Worm (Caenorhabditis elegans) whole organism, L2 larva: Measurements from ENCODE around the gene R09H10.2.

Experiments
- F13H6.1 ChIP-seq: sonication (generic microtip); optimal IDR thresholded peaks from 2 replicates; lab custom pipeline; 2016; ENCODE audit warnings: missing genetic modification characterization, missing compliant biosample characterization
- R02D3.7 ChIP-seq: fragments of 150-350 bp; optimal IDR thresholded peaks from 2 replicates; lab custom pipeline; 2014; ENCODE audit warnings: missing biosample characterization, missing genetic modification characterization
- alr-1 ChIP-seq: fragments of 150-350 bp; optimal IDR thresholded peaks from 2 replicates; lab custom pipeline; 2014; ENCODE audit warnings: missing biosample characterization, missing genetic modification characterization
- ama-1 ChIP-seq: fragments of 150-350 bp; optimal IDR thresholded peaks from 2 replicates; lab custom pipeline; 2018; ENCODE audit warnings: inconsistent platforms
- blmp-1 ChIP-seq: sonication (generic microtip); optimal IDR thresholded peaks from 2 replicates; lab custom pipeline; 2017; ENCODE audit warnings: missing genetic modification characterization, mild to moderate bottlenecking, missing compliant biosample characterization, antibody characterized with exemption, moderate library complexity; ENCODE audit not compliant: insufficient read depth
- egl-27 ChIP-seq: sonication (generic microtip); optimal IDR thresholded peaks from 3 replicates; lab custom pipeline; 2017; ENCODE audit warnings: missing biosample characterization, missing genetic modification reagents, missing genetic modification characterization
- elt-3 ChIP-seq: sonication (generic microtip); optimal IDR thresholded peaks from 2 replicates; lab custom pipeline; 2017; ENCODE audit warnings: missing biosample characterization, missing genetic modification characterization
- fos-1 ChIP-seq: fragments of 150-350 bp; optimal IDR thresholded peaks from 2 replicates; lab custom pipeline; 2014; ENCODE audit warnings: missing biosample characterization, missing genetic modification characterization
- mab-5 ChIP-seq: fragments of 150-350 bp; optimal IDR thresholded peaks from 2 replicates; lab custom pipeline; 2014; ENCODE audit warnings: missing biosample characterization, missing genetic modification characterization
- nhr-237 ChIP-seq: fragments of 150-350 bp; optimal IDR thresholded peaks from 2 replicates; lab custom pipeline; 2014; ENCODE audit warnings: missing biosample characterization, missing genetic modification characterization
- nhr-77 ChIP-seq: fragments of 150-350 bp; optimal IDR thresholded peaks from 2 replicates; lab custom pipeline; 2014; ENCODE audit warnings: missing biosample characterization, missing genetic modification characterization
- sma-9 ChIP-seq, 2 experiments: fragments of 150-350 bp in 1 of 2; sonication (generic microtip) in 1 of 2; optimal IDR thresholded peaks; 2 replicates each; lab custom pipeline; 2014 to 2016; ENCODE audit warnings: missing genetic modification characterization in 2 of 2, mild to moderate bottlenecking in 1 of 2, missing biosample characterization in 1 of 2, missing compliant biosample characterization in 1 of 2, missing genetic modification reagents in 1 of 2, moderate library complexity in 1 of 2
- unc-62 ChIP-seq: fragments of 150-350 bp; optimal IDR thresholded peaks from 2 replicates; lab custom pipeline; 2014; ENCODE audit warnings: missing biosample characterization, missing genetic modification reagents, missing genetic modification characterization

ce11 chrIV:10636649-10637048 is 33.9 kb downstream of the R09H10.2 start, which contains the start of gene F56C4.1:
- TF ChIP-seq elt-3 (tag; lab: Kevin White, UChicago) (no peak), egl-27 (no peak), nhr-237 (tag; lab: Kevin White, UChicago) (no peak), mab-5 (tag; lab: Kevin White, UChicago) (no peak), ama-1 (lab: Kevin White, UChicago) (no peak), fos-1 (no peak), nhr-77 (tag; lab: Kevin White, UChicago) (no peak), blmp-1 (tag; lab: Kevin White, UChicago) (no peak), alr-1 (no peak), F13H6.1 (tag; lab: Kevin White, UChicago) (no peak), R02D3.7 (tag; lab: Kevin White, UChicago) (no peak), sma-9 (GFP tag; optimal IDR thresholded peaks at IDR 0.05; lab: Kevin White, UChicago) (no peak), sma-9 (tag; optimal IDR thresholded peaks at IDR 0.05; lab: Kevin White, UChicago) (no peak), unc-62 (no peak)
